Fruit fly (Drosophila melanogaster): Measurements from ENCODE around the gene Hmr.

DNA sequence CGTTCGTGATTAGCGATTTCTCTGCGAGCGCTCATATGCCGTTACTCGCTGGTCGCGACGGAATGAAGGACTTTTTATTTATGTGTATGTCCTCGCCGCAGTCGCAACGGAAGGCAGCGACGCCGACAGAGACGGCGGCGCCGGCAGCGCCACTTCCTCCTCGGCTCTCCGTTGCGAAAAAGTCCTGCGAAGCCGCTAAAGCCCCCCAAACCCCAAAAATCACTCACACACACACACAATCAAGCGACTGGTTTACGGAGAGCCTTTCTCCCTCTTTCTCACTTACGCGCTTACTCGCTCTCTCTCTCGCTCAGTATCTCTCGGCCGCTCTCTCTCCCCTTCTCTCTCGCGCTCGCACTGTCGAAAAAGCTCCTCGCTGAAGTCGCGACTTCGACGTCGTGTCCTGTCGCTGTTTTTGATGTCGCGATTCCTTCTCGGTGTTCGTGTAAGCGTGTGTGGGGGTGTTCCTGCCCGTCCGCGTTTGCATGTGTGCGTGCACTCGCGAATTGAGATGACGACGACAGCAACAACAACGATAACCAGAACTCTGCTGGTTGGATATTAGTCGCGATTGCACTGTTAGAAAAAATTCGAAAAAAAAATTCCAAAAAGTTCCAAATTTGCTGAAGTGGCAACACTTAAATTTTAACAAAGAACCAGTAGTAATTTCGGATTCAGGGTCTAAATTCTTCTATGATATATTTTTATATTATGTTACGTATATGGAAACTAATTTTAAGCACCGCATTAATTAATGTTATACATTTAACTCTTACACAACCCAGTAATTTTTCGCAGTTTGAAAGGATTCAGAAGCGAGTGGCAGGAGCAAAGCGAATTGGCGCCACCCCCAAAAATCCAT is 24.7 kb upstream of the Hmr start, which contains the start of gene CG43347:
- TF ChIP-seq CG8478 (optimal IDR thresholded peaks at IDR 0.05) (no peak), CTCF (optimal IDR thresholded peaks at IDR 0.05) (no peak)

All from S2 (cell line).